Worm (Caenorhabditis elegans) whole organism, L4 larva: ENCODE results near the gene Y32G9A.3.
A peak's percentile ranks its signal among the peaks of the same experiment; 100 is the strongest.

Source experiments
- F26F4.8 ChIP-seq: fragments of 200-800 bp; sonication (Bioruptor generic); conservative IDR thresholded peaks from 2 replicates; pipeline ENCODE4 v1.3.6; 2022; ENCODE audit warnings: missing genetic modification characterization, missing compliant biosample characterization
- F37D6.2 ChIP-seq: sonication (generic microtip); optimal IDR thresholded peaks from 2 replicates; lab custom pipeline; 2016; ENCODE audit warnings: mild to moderate bottlenecking, missing genetic modification characterization, missing compliant biosample characterization
- F49E8.2 ChIP-seq: sonication (generic microtip); optimal IDR thresholded peaks from 2 replicates; lab custom pipeline; 2016; ENCODE audit warnings: missing compliant biosample characterization, mild to moderate bottlenecking, missing genetic modification characterization, borderline replicate concordance
- T26A8.4 ChIP-seq: fragments of 200-800 bp; sonication (Bioruptor generic); IDR thresholded peaks from 2 replicates; pipeline ENCODE4 v1.3.6; 2022; ENCODE audit warnings: missing genetic modification characterization, missing compliant biosample characterization
- Y105C5A.15 ChIP-seq: fragments of 200-800 bp; sonication (Bioruptor generic); IDR thresholded peaks from 2 replicates; pipeline ENCODE4 v1.3.6; 2022; ENCODE audit warnings: missing genetic modification characterization, missing compliant biosample characterization
- Y48G9A.11 ChIP-seq: fragments of 200-800 bp; sonication (Bioruptor generic); IDR thresholded peaks from 2 replicates; pipeline ENCODE4 v1.3.6; 2022; ENCODE audit warnings: missing genetic modification reagents, missing genetic modification characterization, missing compliant biosample characterization
- Y5F2A.4 ChIP-seq: fragments of 200-800 bp; sonication (Bioruptor generic); optimal IDR thresholded peaks from 2 replicates; lab custom pipeline; 2018; ENCODE audit warnings: mild to moderate bottlenecking, missing genetic modification characterization, missing compliant biosample characterization
- ZK546.5 ChIP-seq, 2 experiments: sonication (generic microtip); optimal IDR thresholded peaks; 2 replicates each; lab custom pipeline; 2017; ENCODE audit warnings: missing biosample characterization in 2 of 2, missing genetic modification characterization in 2 of 2
- aly-2 ChIP-seq: sonication (generic microtip); optimal IDR thresholded peaks from 2 replicates; lab custom pipeline; 2018; ENCODE audit warnings: missing biosample characterization, missing genetic modification characterization
- ama-1 ChIP-seq: fragments of 150-350 bp; optimal IDR thresholded peaks from 2 replicates; lab custom pipeline; 2014; ENCODE audit warnings: inconsistent platforms, mixed read lengths
- arid-1 ChIP-seq: fragments of 200-800 bp; sonication (Bioruptor generic); conservative IDR thresholded peaks from 2 replicates; pipeline ENCODE4 v1.3.6; 2022; ENCODE audit warnings: missing genetic modification reagents, missing genetic modification characterization, missing compliant biosample characterization
- attf-4 ChIP-seq: sonication (generic microtip); optimal IDR thresholded peaks from 3 replicates; lab custom pipeline; 2017; ENCODE audit warnings: missing biosample characterization, missing genetic modification characterization
- ceh-82 ChIP-seq: sonication (generic microtip); optimal IDR thresholded peaks from 2 replicates; lab custom pipeline; 2017; ENCODE audit warnings: missing biosample characterization, missing genetic modification characterization
- daf-12 ChIP-seq: fragments of 150-350 bp; optimal IDR thresholded peaks from 2 replicates; lab custom pipeline; 2014; ENCODE audit warnings: missing biosample characterization, missing genetic modification reagents, missing genetic modification characterization
- daf-16 ChIP-seq, 3 experiments: sonication (generic microtip); optimal IDR thresholded peaks; 2 replicates each; lab custom pipeline; 2016 to 2017; ENCODE audit warnings: missing genetic modification characterization in 3 of 3, missing genetic modification reagents in 3 of 3, mild to moderate bottlenecking in 2 of 3, missing compliant biosample characterization in 2 of 3, missing biosample characterization in 1 of 3, moderate library complexity in 1 of 3
- dmd-6 ChIP-seq: fragments of 200-800 bp; sonication (Bioruptor generic); IDR thresholded peaks from 2 replicates; pipeline ENCODE4 v1.3.6; 2022; ENCODE audit warnings: missing genetic modification reagents, missing genetic modification characterization, missing compliant biosample characterization
- dmd-8 ChIP-seq: fragments of 200-800 bp; sonication (Bioruptor generic); IDR thresholded peaks from 2 replicates; pipeline ENCODE4 v1.3.6; 2022; ENCODE audit warnings: missing genetic modification characterization, missing compliant biosample characterization
- dve-1 ChIP-seq: sonication (generic microtip); optimal IDR thresholded peaks from 2 replicates; lab custom pipeline; 2017; ENCODE audit warnings: antibody characterized with exemption, mild to moderate bottlenecking, missing genetic modification characterization, missing compliant biosample characterization; ENCODE audit not compliant: insufficient read depth
- egl-27 ChIP-seq: sonication (generic microtip); optimal IDR thresholded peaks from 3 replicates; lab custom pipeline; 2017; ENCODE audit warnings: missing biosample characterization, missing genetic modification reagents, missing genetic modification characterization
- fos-1 ChIP-seq: fragments of 150-350 bp; optimal IDR thresholded peaks from 2 replicates; lab custom pipeline; 2014; ENCODE audit warnings: missing biosample characterization, missing genetic modification characterization
- gei-8 ChIP-seq: fragments of 200-800 bp; sonication (Bioruptor generic); optimal IDR thresholded peaks from 2 replicates; lab custom pipeline; 2018; ENCODE audit warnings: mild to moderate bottlenecking, missing genetic modification characterization, missing compliant biosample characterization
- hif-1 ChIP-seq, 2 experiments: sonication (generic microtip); optimal IDR thresholded peaks; 2 replicates each; lab custom pipeline; 2016 to 2017; ENCODE audit warnings: missing compliant biosample characterization in 2 of 2, missing genetic modification characterization in 2 of 2, missing genetic modification reagents in 2 of 2, missing genotype in 2 of 2, mild to moderate bottlenecking in 1 of 2
- hlh-30 ChIP-seq: sonication (generic microtip); optimal IDR thresholded peaks from 2 replicates; lab custom pipeline; 2017; ENCODE audit warnings: antibody characterized with exemption, mild to moderate bottlenecking, missing genetic modification characterization, missing compliant biosample characterization; ENCODE audit not compliant: insufficient read depth
- lin-1 ChIP-seq: fragments of 200-800 bp; sonication (Bioruptor generic); IDR thresholded peaks from 2 replicates; pipeline ENCODE4 v1.3.6; 2022; ENCODE audit warnings: missing genetic modification reagents, missing genetic modification characterization, missing compliant biosample characterization
- lin-39 ChIP-seq: fragments of 150-350 bp; optimal IDR thresholded peaks from 2 replicates; lab custom pipeline; 2014; ENCODE audit warnings: missing biosample characterization, missing genetic modification reagents, missing genetic modification characterization
- lir-3 ChIP-seq: sonication (generic microtip); optimal IDR thresholded peaks from 2 replicates; lab custom pipeline; 2016; ENCODE audit warnings: mild to moderate bottlenecking, missing genetic modification characterization, missing compliant biosample characterization
- mdt-29 ChIP-seq: fragments of 200-800 bp; sonication (Bioruptor generic); IDR thresholded peaks from 2 replicates; pipeline ENCODE4 v1.3.6; 2022; ENCODE audit warnings: missing genetic modification reagents, missing genetic modification characterization, missing compliant biosample characterization
- mes-2 ChIP-seq: sonication (generic microtip); optimal IDR thresholded peaks from 2 replicates; lab custom pipeline; 2016; ENCODE audit warnings: missing genotype, mild to moderate bottlenecking, missing genetic modification characterization, missing compliant biosample characterization; ENCODE audit not compliant: poor library complexity, severe bottlenecking
- mxl-2 ChIP-seq: fragments of 200-800 bp; sonication (Bioruptor generic); conservative IDR thresholded peaks from 2 replicates; pipeline ENCODE4 v1.3.6; 2022; ENCODE audit warnings: missing genetic modification reagents, missing genetic modification characterization, missing compliant biosample characterization
- mxl-3 ChIP-seq: fragments of 200-800 bp; sonication (Bioruptor generic); optimal IDR thresholded peaks from 2 replicates; lab custom pipeline; 2018; ENCODE audit warnings: mild to moderate bottlenecking, missing genetic modification characterization, missing compliant biosample characterization
- nhr-10 ChIP-seq: fragments of 150-350 bp; optimal IDR thresholded peaks from 2 replicates; lab custom pipeline; 2014; ENCODE audit warnings: missing biosample characterization, missing genetic modification characterization
- nhr-102 ChIP-seq: sonication (generic microtip); optimal IDR thresholded peaks from 2 replicates; lab custom pipeline; 2016; ENCODE audit warnings: mild to moderate bottlenecking, missing genetic modification characterization, moderate library complexity, missing compliant biosample characterization
- nhr-11 ChIP-seq: fragments of 150-350 bp; optimal IDR thresholded peaks from 2 replicates; lab custom pipeline; 2014; ENCODE audit warnings: missing biosample characterization, missing genetic modification characterization
- nhr-111 ChIP-seq: fragments of 200-800 bp; sonication (Bioruptor generic); optimal IDR thresholded peaks from 2 replicates; lab custom pipeline; 2018; ENCODE audit warnings: mild to moderate bottlenecking, missing genetic modification characterization, missing compliant biosample characterization
- nhr-237 ChIP-seq: sonication (generic microtip); optimal IDR thresholded peaks from 2 replicates; lab custom pipeline; 2017; ENCODE audit warnings: missing biosample characterization, missing genetic modification characterization
- nhr-28 ChIP-seq: fragments of 150-350 bp; optimal IDR thresholded peaks from 2 replicates; lab custom pipeline; 2014; ENCODE audit warnings: missing biosample characterization, missing genetic modification characterization
- nhr-41 ChIP-seq: fragments of 200-800 bp; sonication (Bioruptor generic); IDR thresholded peaks from 2 replicates; pipeline ENCODE4 v1.3.6; 2022; ENCODE audit warnings: missing genetic modification reagents, missing genetic modification characterization, missing compliant biosample characterization
- nhr-6 ChIP-seq: fragments of 150-350 bp; optimal IDR thresholded peaks from 2 replicates; lab custom pipeline; 2014; ENCODE audit warnings: missing biosample characterization, missing genetic modification characterization
- pqm-1 ChIP-seq: sonication (generic microtip); optimal IDR thresholded peaks from 2 replicates; lab custom pipeline; 2017; ENCODE audit warnings: missing biosample characterization, missing genetic modification characterization
- rbr-2 ChIP-seq: sonication (generic microtip); optimal IDR thresholded peaks from 2 replicates; lab custom pipeline; 2016; ENCODE audit warnings: missing genotype, missing genetic modification characterization, missing compliant biosample characterization
- saeg-2 ChIP-seq: fragments of 200-800 bp; sonication (Bioruptor generic); IDR thresholded peaks from 2 replicates; pipeline ENCODE4 v1.3.6; 2022; ENCODE audit warnings: missing genetic modification reagents, missing genetic modification characterization, missing compliant biosample characterization
- skn-1 ChIP-seq: fragments of 150-350 bp; optimal IDR thresholded peaks from 2 replicates; lab custom pipeline; 2014; ENCODE audit warnings: missing biosample characterization, missing genetic modification characterization
- snpc-1.2 ChIP-seq: fragments of 200-800 bp; sonication (Bioruptor generic); IDR thresholded peaks from 2 replicates; pipeline ENCODE4 v1.3.6; 2022; ENCODE audit warnings: missing genetic modification reagents, missing genetic modification characterization, missing compliant biosample characterization
- spr-3 ChIP-seq: fragments of 200-800 bp; sonication (Bioruptor generic); optimal IDR thresholded peaks from 2 replicates; lab custom pipeline; 2018; ENCODE audit warnings: mild to moderate bottlenecking, missing genetic modification characterization, missing compliant biosample characterization
- tag-97 ChIP-seq: fragments of 200-800 bp; sonication (Bioruptor generic); IDR thresholded peaks from 2 replicates; pipeline ENCODE4 v1.3.6; 2022; ENCODE audit warnings: missing genetic modification characterization, missing compliant biosample characterization
- tra-1 ChIP-seq: fragments of 200-800 bp; sonication (Bioruptor generic); IDR thresholded peaks from 2 replicates; pipeline ENCODE4 v1.3.6; 2022; ENCODE audit warnings: missing genetic modification reagents, missing genetic modification characterization, missing compliant biosample characterization
- vab-7 ChIP-seq: fragments of 200-800 bp; sonication (Bioruptor generic); IDR thresholded peaks from 2 replicates; pipeline ENCODE4 v1.3.6; 2022; ENCODE audit warnings: missing genetic modification reagents, missing genetic modification characterization, missing compliant biosample characterization
- zfp-3 ChIP-seq: fragments of 200-800 bp; sonication (Bioruptor generic); conservative IDR thresholded peaks from 2 replicates; pipeline ENCODE4 v1.3.6; 2022; ENCODE audit warnings: missing genetic modification reagents, missing genetic modification characterization, missing compliant biosample characterization
- zip-2 ChIP-seq: fragments of 150-350 bp; optimal IDR thresholded peaks from 2 replicates; lab custom pipeline; 2014; ENCODE audit warnings: missing biosample characterization, missing genetic modification characterization
- ztf-11 ChIP-seq: fragments of 150-350 bp; optimal IDR thresholded peaks from 2 replicates; lab custom pipeline; 2014; ENCODE audit warnings: missing biosample characterization, missing genetic modification characterization
- ztf-7 ChIP-seq: fragments of 150-350 bp; optimal IDR thresholded peaks from 2 replicates; lab custom pipeline; 2014; ENCODE audit warnings: missing biosample characterization, missing genetic modification characterization

The Y32G9A.3 gene

DNA sequence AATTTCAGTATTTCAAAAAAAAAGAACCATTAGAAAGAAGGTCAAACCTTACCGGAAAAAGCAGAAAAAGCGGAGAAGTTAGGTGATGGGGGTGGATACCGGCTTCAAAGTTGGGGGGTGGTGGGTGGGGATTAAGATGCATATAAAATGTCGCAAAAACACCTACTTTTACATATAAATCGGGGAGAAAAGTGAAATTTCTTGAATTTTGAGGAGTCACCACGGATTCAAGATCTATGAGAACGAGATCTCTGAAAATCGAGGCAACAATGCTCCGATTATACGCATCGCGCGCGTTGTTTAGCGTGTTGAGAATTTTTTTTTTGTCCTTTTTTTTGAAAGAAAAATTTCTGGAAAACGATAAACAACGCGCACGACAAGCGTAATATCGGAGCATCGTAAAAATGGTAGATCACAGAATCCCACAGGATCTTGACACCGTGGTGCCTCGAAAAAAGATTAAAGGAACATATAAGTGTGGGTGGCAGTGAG is 35.7 kb upstream of the Y32G9A.3 start (continued):
- TF ChIP-seq Y48G9A.11 = peak; percentile 62; the same call in 1 of the 2 replicates
- TF ChIP-seq saeg-2 (GFP tag; lab: Robert Waterston, UW) = no peak
- peak; percentile 77; the same call in 1 of the 2 replicates for TF ChIP-seq zfp-3 (GFP tag; lab: Robert Waterston, UW)
- TF ChIP-seq Y105C5A.15 (GFP tag; lab: Robert Waterston, UW) = peak; percentile 67; the same call in 1 of the 2 replicates
- no peak for TF ChIP-seq nhr-41
- peak; percentile 64; the same call in 1 of the 2 replicates for TF ChIP-seq snpc-1.2
- TF ChIP-seq vab-7 (GFP tag; lab: Robert Waterston, UW) = peak; percentile 58
- TF ChIP-seq nhr-237 (tag; lab: Kevin White, UChicago) = no peak
- TF ChIP-seq lin-1 (GFP tag; lab: Robert Waterston, UW) = peak; percentile 60; the same call in 1 of the 2 replicates
- no peak for TF ChIP-seq nhr-11 (tag; lab: Kevin White, UChicago)
- no peak for TF ChIP-seq ztf-11 (tag; lab: Kevin White, UChicago)
- TF ChIP-seq mxl-3 (GFP tag; lab: Kevin White, UChicago) = no peak
- TF ChIP-seq nhr-28 = no peak
- TF ChIP-seq lin-39 (tag; lab: Kevin White, UChicago) = no peak
- no peak for TF ChIP-seq ceh-82 (tag; lab: Kevin White, UChicago)
- no peak for TF ChIP-seq mxl-2 (GFP tag; lab: Robert Waterston, UW)
- TF ChIP-seq tag-97 = no peak
- peak; percentile 30 for TF ChIP-seq spr-3 (GFP tag; lab: Kevin White, UChicago)
- TF ChIP-seq mdt-29 = peak; percentile 61; the same call in 1 of the 2 replicates
- TF ChIP-seq egl-27 = no peak
- TF ChIP-seq T26A8.4 (GFP tag; lab: Robert Waterston, UW) = peak; percentile 72
- TF ChIP-seq F49E8.2 (tag; lab: Kevin White, UChicago) = no peak
- no peak for TF ChIP-seq ztf-7 (tag; lab: Kevin White, UChicago)
- no peak for TF ChIP-seq rbr-2 (tag; lab: Kevin White, UChicago)
- no peak for TF ChIP-seq nhr-6 (tag; lab: Kevin White, UChicago)
- peak; percentile 48 for TF ChIP-seq nhr-102
- peak; percentile 71 for TF ChIP-seq Y5F2A.4
- TF ChIP-seq F26F4.8 = no peak
- TF ChIP-seq skn-1 = no peak
- TF ChIP-seq nhr-10 (tag; lab: Kevin White, UChicago) = no peak
- no peak for TF ChIP-seq aly-2 (tag; lab: Kevin White, UChicago)
- peak; percentile 62; the same call in 1 of the 2 replicates for TF ChIP-seq arid-1
- TF ChIP-seq nhr-111 (GFP tag; lab: Kevin White, UChicago) = peak; percentile 86
- peak; percentile 64; the same call in 1 of the 2 replicates for TF ChIP-seq dmd-8 (GFP tag; lab: Robert Waterston, UW)
- TF ChIP-seq attf-4 (tag; lab: Kevin White, UChicago) = no peak
- peak; percentile 25 for TF ChIP-seq dve-1 (tag; lab: Kevin White, UChicago)
- peak; percentile 51; the same call in 1 of the 2 replicates for TF ChIP-seq tra-1 (GFP tag; lab: Robert Waterston, UW)
- no peak for TF ChIP-seq hlh-30 (tag; lab: Kevin White, UChicago)
- no peak for TF ChIP-seq zip-2
- no peak for TF ChIP-seq daf-16 (GFP tag; optimal IDR thresholded peaks at IDR 0.05; lab: Kevin White, UChicago)
- TF ChIP-seq daf-16 (tag; optimal IDR thresholded peaks at IDR 0.05; lab: Kevin White, UChicago) = peak; percentile 10
- TF ChIP-seq ama-1 = peak; percentile 41
- no peak for TF ChIP-seq ZK546.5 (tag; optimal IDR thresholded peaks at IDR 0.05; lab: Kevin White, UChicago)
- TF ChIP-seq daf-12 (tag; lab: Kevin White, UChicago) = no peak
- no peak for TF ChIP-seq gei-8
- peak; percentile 36 for TF ChIP-seq mes-2 (tag; lab: Kevin White, UChicago)
- peak in 1 of 2 experiments; percentile 41 for TF ChIP-seq hif-1 (tag; optimal IDR thresholded peaks at IDR 0.05; lab: Kevin White, UChicago)
- no peak for TF ChIP-seq pqm-1
- TF ChIP-seq F37D6.2 (tag; lab: Kevin White, UChicago) = no peak
- TF ChIP-seq lir-3 = no peak
- TF ChIP-seq dmd-6 (GFP tag; lab: Robert Waterston, UW) = peak; percentile 23; the same call in 1 of the 2 replicates
- TF ChIP-seq fos-1 (tag; lab: Kevin White, UChicago) = no peak
